Worm (Caenorhabditis elegans) whole organism, mixed stage, embryonic: ENCODE data around the gene srh-63.

ENCODE experiments used
- ceh-43 ChIP-seq: fragments of 200-800 bp; sonication (Bioruptor generic); optimal IDR thresholded peaks from 2 replicates; lab custom pipeline; 2018; ENCODE audit warnings: mild to moderate bottlenecking, missing genetic modification characterization, moderate library complexity, missing compliant biosample characterization
- ces-1 ChIP-seq: fragments of 150-350 bp; optimal IDR thresholded peaks from 2 replicates; lab custom pipeline; 2014; ENCODE audit warnings: missing biosample characterization, missing genetic modification reagents, missing genetic modification characterization
- cnd-1 ChIP-seq: fragments of 200-800 bp; sonication (Bioruptor generic); optimal IDR thresholded peaks from 2 replicates; lab custom pipeline; 2018; ENCODE audit warnings: mild to moderate bottlenecking, missing genetic modification characterization, missing compliant biosample characterization
- lin-13 ChIP-seq: fragments of 150-350 bp; optimal IDR thresholded peaks from 2 replicates; lab custom pipeline; 2014; ENCODE audit warnings: missing biosample characterization, missing genetic modification characterization
- lin-32 ChIP-seq: fragments of 200-800 bp; sonication (Bioruptor generic); optimal IDR thresholded peaks from 2 replicates; lab custom pipeline; 2018; ENCODE audit warnings: mild to moderate bottlenecking, missing genetic modification characterization, missing compliant biosample characterization
- nhr-12 ChIP-seq: fragments of 150-350 bp; optimal IDR thresholded peaks from 2 replicates; lab custom pipeline; 2014; ENCODE audit warnings: missing biosample characterization, missing genetic modification characterization
- nhr-237 ChIP-seq: fragments of 150-350 bp; optimal IDR thresholded peaks from 2 replicates; lab custom pipeline; 2014; ENCODE audit warnings: missing biosample characterization, missing genetic modification characterization
- nhr-28 ChIP-seq: fragments of 150-350 bp; optimal IDR thresholded peaks from 2 replicates; lab custom pipeline; 2014; ENCODE audit warnings: missing biosample characterization, missing genetic modification characterization
- snpc-4 ChIP-seq: fragments of 150-350 bp; optimal IDR thresholded peaks from 2 replicates; lab custom pipeline; 2014; ENCODE audit warnings: missing biosample characterization, missing genetic modification characterization
- unc-39 ChIP-seq: fragments of 150-350 bp; optimal IDR thresholded peaks from 2 replicates; lab custom pipeline; 2014; ENCODE audit warnings: missing biosample characterization, missing genetic modification characterization
- ztf-11 ChIP-seq: fragments of 150-350 bp; optimal IDR thresholded peaks from 2 replicates; lab custom pipeline; 2014; ENCODE audit warnings: missing biosample characterization, missing genetic modification characterization

DNA sequence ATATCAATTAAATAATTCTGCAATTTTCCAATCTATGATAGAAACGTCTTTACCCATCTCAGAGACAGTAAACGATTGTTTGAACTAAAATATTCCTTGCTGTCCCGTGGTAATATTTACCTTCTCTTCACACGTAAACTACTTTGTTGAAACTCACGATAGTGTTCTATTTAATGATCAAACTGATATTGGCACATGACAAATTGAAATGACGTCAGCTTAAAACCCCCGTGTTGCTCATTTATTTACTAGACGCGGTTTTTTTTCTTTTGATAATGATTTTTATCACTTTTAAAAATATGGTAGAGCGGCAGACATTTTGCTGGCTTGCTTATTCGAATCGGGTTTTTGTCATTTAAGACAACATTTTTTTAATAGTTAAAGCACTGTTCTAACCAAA, 38.0 kb downstream of the srh-63 start:
- TF ChIP-seq unc-39 (no peak), lin-32 (no peak), ceh-43 (GFP tag; lab: Kevin White, UChicago) (no peak), nhr-28 (tag; lab: Kevin White, UChicago) (no peak), ztf-11 (tag; lab: Kevin White, UChicago) (no peak), snpc-4 (no peak), nhr-12 (tag; lab: Kevin White, UChicago) (no peak), ces-1 (GFP tag; lab: Kevin White, UChicago) (no peak), lin-13 (tag; lab: Kevin White, UChicago) (no peak), cnd-1 (tag; lab: Kevin White, UChicago) (no peak), nhr-237 (no peak)
